Worm (Caenorhabditis elegans) whole organism, L1 larva: Measurements from ENCODE around the gene D1086.19.

Experiments
- C34B4.2 ChIP-seq: sonication (generic microtip); optimal IDR thresholded peaks from 2 replicates; lab custom pipeline; 2017; ENCODE audit warnings: mild to moderate bottlenecking, missing genetic modification characterization, missing compliant biosample characterization
- aha-1 ChIP-seq: fragments of 150-350 bp; optimal IDR thresholded peaks from 2 replicates; lab custom pipeline; 2014; ENCODE audit warnings: missing biosample characterization, missing genetic modification characterization
- ama-1 ChIP-seq: fragments of 150-350 bp; optimal IDR thresholded peaks from 2 replicates; lab custom pipeline; 2014
- ces-1 ChIP-seq: fragments of 150-350 bp; optimal IDR thresholded peaks from 2 replicates; lab custom pipeline; 2014; ENCODE audit warnings: missing biosample characterization, missing genetic modification reagents, missing genetic modification characterization
- elt-2 ChIP-seq: sonication (generic microtip); optimal IDR thresholded peaks from 2 replicates; lab custom pipeline; 2016; ENCODE audit warnings: missing genetic modification characterization, mild to moderate bottlenecking, inconsistent platforms, missing compliant biosample characterization, missing genetic modification reagents
- elt-3 ChIP-seq, 6 experiments: fragments of 150-350 bp in 1 of 6; sonication (generic microtip); optimal IDR thresholded peaks; 2 replicates each; lab custom pipeline; 2017 to 2018; ENCODE audit warnings: missing biosample characterization in 6 of 6, missing genetic modification characterization in 6 of 6, inconsistent platforms in 1 of 6
- jun-1 ChIP-seq: fragments of 150-350 bp; optimal IDR thresholded peaks from 2 replicates; lab custom pipeline; 2014; ENCODE audit warnings: missing biosample characterization, missing genetic modification reagents, missing genetic modification characterization
- lin-13 ChIP-seq: fragments of 150-350 bp; optimal IDR thresholded peaks from 2 replicates; lab custom pipeline; 2014; ENCODE audit warnings: missing biosample characterization, missing genetic modification reagents, missing genetic modification characterization
- lin-39 ChIP-seq: fragments of 150-350 bp; optimal IDR thresholded peaks from 2 replicates; lab custom pipeline; 2014; ENCODE audit warnings: missing biosample characterization, missing genetic modification reagents, missing genetic modification characterization
- lsy-2 ChIP-seq, 2 experiments: fragments of 150-350 bp; optimal IDR thresholded peaks; 2 replicates each; lab custom pipeline; 2014; ENCODE audit warnings: missing biosample characterization in 2 of 2, missing genetic modification characterization in 2 of 2
- nhr-12 ChIP-seq: sonication (generic microtip); optimal IDR thresholded peaks from 2 replicates; lab custom pipeline; 2017; ENCODE audit warnings: missing biosample characterization, missing genetic modification characterization
- nhr-85 ChIP-seq: sonication (generic microtip); peaks from one replicate; lab custom pipeline; 2016; ENCODE audit warnings: missing genetic modification characterization, inconsistent platforms, missing compliant biosample characterization
- sox-4 ChIP-seq: sonication (generic microtip); optimal IDR thresholded peaks from 2 replicates; lab custom pipeline; 2016; ENCODE audit warnings: missing genetic modification characterization, missing compliant biosample characterization
- zag-1 ChIP-seq: fragments of 150-350 bp; optimal IDR thresholded peaks from 2 replicates; lab custom pipeline; 2014; ENCODE audit warnings: missing biosample characterization, missing genetic modification characterization

DNA sequence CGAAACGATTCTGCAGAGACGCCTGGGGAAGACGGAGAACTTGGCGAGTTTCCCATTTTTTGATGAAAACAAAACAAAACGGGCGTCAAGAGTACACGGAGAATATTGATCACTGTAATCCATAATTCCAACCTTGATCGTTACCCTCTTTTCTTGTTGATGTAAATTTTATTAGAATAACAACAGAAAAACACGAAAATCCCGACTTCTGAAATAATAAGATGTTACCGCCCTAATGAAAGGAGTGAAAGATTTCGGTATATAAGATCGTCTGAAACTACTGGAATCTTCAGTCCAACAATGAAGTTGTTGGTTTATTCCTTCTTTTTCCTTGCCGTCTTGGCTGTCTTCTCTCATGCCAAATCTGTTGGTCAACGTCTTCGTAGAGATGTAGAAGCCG is 15.8 kb downstream of the D1086.19 start, which contains the start of gene D1086.9:
- TF ChIP-seq ama-1 (lab: Kevin White, UChicago) = no peak
- no peak for TF ChIP-seq aha-1 (tag; lab: Kevin White, UChicago)
- no peak for TF ChIP-seq jun-1
- TF ChIP-seq lsy-2 (tag; optimal IDR thresholded peaks at IDR 0.05; lab: Kevin White, UChicago) = no peak
- TF ChIP-seq nhr-12 (tag; lab: Kevin White, UChicago) = no peak
- no peak for TF ChIP-seq elt-2 (tag; lab: Kevin White, UChicago)
- no peak for TF ChIP-seq zag-1 (tag; lab: Kevin White, UChicago)
- no peak for TF ChIP-seq nhr-85 (tag; lab: Kevin White, UChicago)
- no peak for TF ChIP-seq lin-39 (tag; lab: Kevin White, UChicago)
- TF ChIP-seq elt-3 (tag; optimal IDR thresholded peaks at IDR 0.05; lab: Kevin White, UChicago) = no peak
- no peak for TF ChIP-seq ces-1 (GFP tag; lab: Kevin White, UChicago)
- no peak for TF ChIP-seq lin-13 (GFP tag; lab: Kevin White, UChicago)
- TF ChIP-seq C34B4.2 (tag; lab: Kevin White, UChicago) = no peak
- TF ChIP-seq sox-4 = no peak
